Worm (Caenorhabditis elegans): Measurements from ENCODE around the gene srv-16.

srv-16 gene

DNA sequence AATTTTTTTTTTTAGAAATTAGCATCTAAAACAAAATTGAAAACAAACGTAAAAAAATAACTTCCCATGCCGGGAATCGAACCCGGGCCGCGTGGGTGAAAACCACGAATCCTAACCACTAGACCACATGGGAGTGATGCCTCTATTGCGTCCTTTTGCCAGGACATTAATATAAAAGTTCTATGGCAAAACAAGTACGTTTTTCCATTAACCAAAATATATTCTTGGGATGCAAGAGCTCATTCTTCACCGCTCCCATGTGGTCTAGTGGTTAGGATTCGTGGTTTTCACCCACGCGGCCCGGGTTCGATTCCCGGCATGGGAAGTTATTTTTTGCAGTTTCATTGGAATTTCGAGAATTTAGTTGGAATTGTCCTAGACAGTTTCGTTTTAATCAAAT, 614 bp downstream of the srv-16 start (continued):
- TF ChIP-seq lin-38 (GFP tag; IDR thresholded peaks at IDR 0.05), result peak; percentile 66; the same call in 1 of the 2 replicates
- TF ChIP-seq dmd-9 (GFP tag; IDR thresholded peaks at IDR 0.05), result 0 out of 2 replicates have a peak, but pooled peaks have one; percentile 52
- peak; percentile 61 for TF ChIP-seq ctbp-1 (GFP tag; IDR thresholded peaks at IDR 0.05)

DNA sequence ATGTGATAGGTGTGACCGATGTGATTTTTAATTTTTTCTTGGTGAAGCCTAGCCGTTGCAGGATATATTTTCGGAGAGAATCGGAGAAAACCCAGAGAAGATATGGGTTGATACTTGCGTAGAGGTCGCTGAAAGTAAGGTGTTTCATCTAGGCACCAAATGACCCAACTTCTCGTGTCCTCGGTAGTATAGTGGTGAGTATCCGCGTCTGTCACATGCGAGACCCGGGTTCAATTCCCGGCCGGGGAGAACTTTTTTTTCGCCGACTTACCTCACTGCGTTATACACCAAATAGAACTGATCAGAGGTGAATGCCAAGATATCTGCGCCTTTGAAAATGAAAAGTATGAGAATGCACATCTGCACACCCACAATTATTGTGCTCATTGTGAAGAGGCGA, 1.9 kb downstream of the srv-16 start:
- no peak for TF ChIP-seq F37D6.2 (tag; optimal IDR thresholded peaks at IDR 0.05)
- peak; percentile 77 for TF ChIP-seq saeg-2 (GFP tag; IDR thresholded peaks at IDR 0.05)
- no peak for TF ChIP-seq nhr-10 (tag; optimal IDR thresholded peaks at IDR 0.05)
- no peak for TF ChIP-seq jun-1 (tag; optimal IDR thresholded peaks at IDR 0.05)
- TF ChIP-seq daf-8 (GFP tag; IDR thresholded peaks at IDR 0.05), result no peak
- TF ChIP-seq ceh-20 (GFP tag; IDR thresholded peaks at IDR 0.05), result no peak
- TF ChIP-seq egl-27 (tag; optimal IDR thresholded peaks at IDR 0.05), result no peak
- TF ChIP-seq ztf-7 (tag; optimal IDR thresholded peaks at IDR 0.05), result no peak
- peak; percentile 68 for TF ChIP-seq dmd-6 (GFP tag; IDR thresholded peaks at IDR 0.05)
- no peak for TF ChIP-seq unc-39 (tag; optimal IDR thresholded peaks at IDR 0.05)
- no peak for TF ChIP-seq ceh-32 (tag; optimal IDR thresholded peaks at IDR 0.05; ENCODE audit: poor library complexity)
- TF ChIP-seq daf-16 (GFP tag; optimal IDR thresholded peaks at IDR 0.05), result peak in 1 of 2 experiments; percentile 85
- peak; percentile 54 for TF ChIP-seq daf-16 (tag; optimal IDR thresholded peaks at IDR 0.05)
- TF ChIP-seq hmg-1.1 (GFP tag; IDR thresholded peaks at IDR 0.05), result peak; percentile 68
- peak; percentile 89 for TF ChIP-seq lim-7 (GFP tag; IDR thresholded peaks at IDR 0.05)
- TF ChIP-seq dmd-8 (GFP tag; IDR thresholded peaks at IDR 0.05), result peak; percentile 79
- no peak for TF ChIP-seq nhr-11 (tag; optimal IDR thresholded peaks at IDR 0.05)
- no peak for TF ChIP-seq sdz-12 (GFP tag; optimal IDR thresholded peaks at IDR 0.05)
- peak; percentile 91 for TF ChIP-seq egl-43 (GFP tag; IDR thresholded peaks at IDR 0.05)
- no peak for TF ChIP-seq T20F7.1 (GFP tag; optimal IDR thresholded peaks at IDR 0.05)
- no peak for TF ChIP-seq F10B5.3 (tag; optimal IDR thresholded peaks at IDR 0.05)
- 0 out of 2 replicates have a peak, but pooled peaks have one; percentile 45 for TF ChIP-seq zip-11 (GFP tag; IDR thresholded peaks at IDR 0.05)
- no peak for TF ChIP-seq nhr-41 (GFP tag; IDR thresholded peaks at IDR 0.05)
- TF ChIP-seq madf-5 (GFP tag; IDR thresholded peaks at IDR 0.05), result peak; percentile 71 to 84; a peak in 3 of 4 replicates
- TF ChIP-seq mes-2 (tag; optimal IDR thresholded peaks at IDR 0.05; ENCODE audit: poor library complexity, severe bottlenecking), result peak; percentile 73
- peak; percentile 52 for TF ChIP-seq mxl-3 (GFP tag; optimal IDR thresholded peaks at IDR 0.05)
- no peak for TF ChIP-seq lin-15B (tag; optimal IDR thresholded peaks at IDR 0.05)
- peak; percentile 77 for TF ChIP-seq tra-1 (GFP tag; IDR thresholded peaks at IDR 0.05)
- TF ChIP-seq Y5F2A.4 (GFP tag; optimal IDR thresholded peaks at IDR 0.05), result no peak
- peak; percentile 68 for TF ChIP-seq nhr-102 (tag; optimal IDR thresholded peaks at IDR 0.05)
- no peak for TF ChIP-seq ces-1 (GFP tag; optimal IDR thresholded peaks at IDR 0.05)
- peak in 1 of 2 experiments; percentile 49 for TF ChIP-seq mdl-1 (tag; optimal IDR thresholded peaks at IDR 0.05)
- no peak for TF ChIP-seq zag-1 (tag; optimal IDR thresholded peaks at IDR 0.05)
- no peak for TF ChIP-seq F44E2.7 (GFP tag; IDR thresholded peaks at IDR 0.05)
- no peak for TF ChIP-seq lsy-2 (tag; optimal IDR thresholded peaks at IDR 0.05)
- TF ChIP-seq ceh-28 (tag; optimal IDR thresholded peaks at IDR 0.05), result no peak
- TF ChIP-seq F26F4.8 (GFP tag; conservative IDR thresholded peaks at IDR 0.05), result peak; percentile 84
- TF ChIP-seq nhr-6 (tag; optimal IDR thresholded peaks at IDR 0.05), result no peak
- TF ChIP-seq Y75B8A.6 (GFP tag; IDR thresholded peaks at IDR 0.05), result peak; percentile 81; the same call in 1 of the 2 replicates
- TF ChIP-seq duxl-1 (tag; optimal IDR thresholded peaks at IDR 0.05; ENCODE audit: poor library complexity), result no peak
- peak; percentile 81 for TF ChIP-seq T26A8.4 (GFP tag; IDR thresholded peaks at IDR 0.05)
- peak; percentile 3 for TF ChIP-seq nhr-28 (tag; optimal IDR thresholded peaks at IDR 0.05)
- peak; percentile 68; the same call in 1 of the 2 replicates for TF ChIP-seq daf-19 (GFP tag; conservative IDR thresholded peaks at IDR 0.05)
- peak; percentile 71; the same call in 1 of the 2 replicates for TF ChIP-seq D1046.2 (GFP tag; IDR thresholded peaks at IDR 0.05)
- TF ChIP-seq dve-1 (tag; optimal IDR thresholded peaks at IDR 0.05; ENCODE audit: insufficient read depth), result peak; percentile 9
- TF ChIP-seq zfp-2 (tag; optimal IDR thresholded peaks at IDR 0.05), result peak; percentile 19
- no peak for TF ChIP-seq tag-97 (GFP tag; IDR thresholded peaks at IDR 0.05)
- TF ChIP-seq dmd-9 (GFP tag; IDR thresholded peaks at IDR 0.05), result no peak

Measured in whole organism, L4 larva.